Worm (Caenorhabditis elegans) whole organism, L4 larva: Measurements from ENCODE around the gene rhi-1.
A peak's percentile ranks its signal among the peaks of the same experiment; 100 is the strongest.

Experiments
- F26F4.8 ChIP-seq: fragments of 200-800 bp; sonication (Bioruptor generic); conservative IDR thresholded peaks from 2 replicates; pipeline ENCODE4 v1.3.6; 2022; ENCODE audit warnings: missing genetic modification characterization, missing compliant biosample characterization
- Y5F2A.4 ChIP-seq: fragments of 200-800 bp; sonication (Bioruptor generic); optimal IDR thresholded peaks from 2 replicates; lab custom pipeline; 2018; ENCODE audit warnings: mild to moderate bottlenecking, missing genetic modification characterization, missing compliant biosample characterization
- arid-1 ChIP-seq: fragments of 200-800 bp; sonication (Bioruptor generic); conservative IDR thresholded peaks from 2 replicates; pipeline ENCODE4 v1.3.6; 2022; ENCODE audit warnings: missing genetic modification reagents, missing genetic modification characterization, missing compliant biosample characterization
- attf-4 ChIP-seq: sonication (generic microtip); optimal IDR thresholded peaks from 3 replicates; lab custom pipeline; 2017; ENCODE audit warnings: missing biosample characterization, missing genetic modification characterization
- ceh-28 ChIP-seq: fragments of 150-350 bp; optimal IDR thresholded peaks from 2 replicates; lab custom pipeline; 2014; ENCODE audit warnings: missing biosample characterization, missing genetic modification reagents, missing genetic modification characterization
- ceh-44 ChIP-seq: fragments of 200-800 bp; sonication (Bioruptor generic); IDR thresholded peaks from 2 replicates; pipeline ENCODE4 v1.3.6; 2022; ENCODE audit warnings: missing genetic modification reagents, missing genetic modification characterization, missing compliant biosample characterization
- ceh-62 ChIP-seq: sonication (generic microtip); optimal IDR thresholded peaks from 2 replicates; lab custom pipeline; 2017; ENCODE audit warnings: missing biosample characterization, missing genetic modification characterization
- ceh-82 ChIP-seq: sonication (generic microtip); optimal IDR thresholded peaks from 2 replicates; lab custom pipeline; 2017; ENCODE audit warnings: missing biosample characterization, missing genetic modification characterization
- ces-1 ChIP-seq: fragments of 150-350 bp; sonication (generic microtip); optimal IDR thresholded peaks from 4 replicates; lab custom pipeline; 2014; ENCODE audit warnings: missing biosample characterization, missing genetic modification reagents, missing genetic modification characterization
- ctbp-1 ChIP-seq: fragments of 200-800 bp; sonication (Bioruptor generic); IDR thresholded peaks from 2 replicates; pipeline ENCODE4 v1.3.6; 2022; ENCODE audit warnings: missing genetic modification reagents, missing genetic modification characterization, missing compliant biosample characterization
- daf-12 ChIP-seq: fragments of 150-350 bp; optimal IDR thresholded peaks from 2 replicates; lab custom pipeline; 2014; ENCODE audit warnings: missing biosample characterization, missing genetic modification reagents, missing genetic modification characterization
- daf-16 ChIP-seq, 3 experiments: sonication (generic microtip); optimal IDR thresholded peaks; 2 replicates each; lab custom pipeline; 2016 to 2017; ENCODE audit warnings: missing genetic modification characterization in 3 of 3, missing genetic modification reagents in 3 of 3, mild to moderate bottlenecking in 2 of 3, missing compliant biosample characterization in 2 of 3, missing biosample characterization in 1 of 3, moderate library complexity in 1 of 3
- daf-19 ChIP-seq: fragments of 200-800 bp; sonication (Bioruptor generic); conservative IDR thresholded peaks from 2 replicates; pipeline ENCODE4 v1.3.6; 2022; ENCODE audit warnings: missing genetic modification characterization, missing compliant biosample characterization
- daf-8 ChIP-seq: fragments of 200-800 bp; sonication (Bioruptor generic); IDR thresholded peaks from 2 replicates; pipeline ENCODE4 v1.3.6; 2022; ENCODE audit warnings: missing genetic modification characterization, missing compliant biosample characterization
- dmd-6 ChIP-seq: fragments of 200-800 bp; sonication (Bioruptor generic); IDR thresholded peaks from 2 replicates; pipeline ENCODE4 v1.3.6; 2022; ENCODE audit warnings: missing genetic modification reagents, missing genetic modification characterization, missing compliant biosample characterization
- dmd-8 ChIP-seq: fragments of 200-800 bp; sonication (Bioruptor generic); IDR thresholded peaks from 2 replicates; pipeline ENCODE4 v1.3.6; 2022; ENCODE audit warnings: missing genetic modification characterization, missing compliant biosample characterization
- duxl-1 ChIP-seq: sonication (generic microtip); optimal IDR thresholded peaks from 2 replicates; lab custom pipeline; 2016; ENCODE audit warnings: mild to moderate bottlenecking, missing genetic modification characterization, moderate library complexity, missing compliant biosample characterization; ENCODE audit not compliant: poor library complexity
- dve-1 ChIP-seq: sonication (generic microtip); optimal IDR thresholded peaks from 2 replicates; lab custom pipeline; 2017; ENCODE audit warnings: antibody characterized with exemption, mild to moderate bottlenecking, missing genetic modification characterization, missing compliant biosample characterization; ENCODE audit not compliant: insufficient read depth
- egl-27 ChIP-seq: sonication (generic microtip); optimal IDR thresholded peaks from 3 replicates; lab custom pipeline; 2017; ENCODE audit warnings: missing biosample characterization, missing genetic modification reagents, missing genetic modification characterization
- egl-43 ChIP-seq: fragments of 200-800 bp; sonication (Bioruptor generic); IDR thresholded peaks from 2 replicates; pipeline ENCODE4 v1.3.6; 2022; ENCODE audit warnings: missing genetic modification reagents, missing genetic modification characterization, missing compliant biosample characterization
- fos-1 ChIP-seq: fragments of 150-350 bp; optimal IDR thresholded peaks from 2 replicates; lab custom pipeline; 2014; ENCODE audit warnings: missing biosample characterization, missing genetic modification characterization
- hlh-11 ChIP-seq: fragments of 200-800 bp; sonication (Bioruptor generic); optimal IDR thresholded peaks from 2 replicates; lab custom pipeline; 2018; ENCODE audit warnings: mild to moderate bottlenecking, missing genetic modification characterization, missing compliant biosample characterization
- lin-1 ChIP-seq: fragments of 200-800 bp; sonication (Bioruptor generic); IDR thresholded peaks from 2 replicates; pipeline ENCODE4 v1.3.6; 2022; ENCODE audit warnings: missing genetic modification reagents, missing genetic modification characterization, missing compliant biosample characterization
- lin-13 ChIP-seq: fragments of 150-350 bp; optimal IDR thresholded peaks from 2 replicates; lab custom pipeline; 2014; ENCODE audit warnings: missing biosample characterization, missing genetic modification reagents, missing genetic modification characterization
- lin-29 ChIP-seq: fragments of 200-800 bp; sonication (Bioruptor generic); IDR thresholded peaks from 2 replicates; pipeline ENCODE4 v1.3.6; 2022; ENCODE audit warnings: missing genetic modification reagents, missing genetic modification characterization, missing compliant biosample characterization
- lin-38 ChIP-seq: fragments of 200-800 bp; sonication (Bioruptor generic); IDR thresholded peaks from 2 replicates; pipeline ENCODE4 v1.3.6; 2022; ENCODE audit warnings: missing genetic modification reagents, missing genetic modification characterization, missing compliant biosample characterization
- mxl-2 ChIP-seq: fragments of 200-800 bp; sonication (Bioruptor generic); conservative IDR thresholded peaks from 2 replicates; pipeline ENCODE4 v1.3.6; 2022; ENCODE audit warnings: missing genetic modification reagents, missing genetic modification characterization, missing compliant biosample characterization
- nhr-10 ChIP-seq: fragments of 150-350 bp; optimal IDR thresholded peaks from 2 replicates; lab custom pipeline; 2014; ENCODE audit warnings: missing biosample characterization, missing genetic modification characterization
- nhr-102 ChIP-seq: sonication (generic microtip); optimal IDR thresholded peaks from 2 replicates; lab custom pipeline; 2016; ENCODE audit warnings: mild to moderate bottlenecking, missing genetic modification characterization, moderate library complexity, missing compliant biosample characterization
- nhr-11 ChIP-seq: fragments of 150-350 bp; optimal IDR thresholded peaks from 2 replicates; lab custom pipeline; 2014; ENCODE audit warnings: missing biosample characterization, missing genetic modification characterization
- nhr-25 ChIP-seq: sonication (generic microtip); optimal IDR thresholded peaks from 2 replicates; lab custom pipeline; 2017; ENCODE audit warnings: missing genetic modification characterization, mild to moderate bottlenecking, missing compliant biosample characterization, antibody characterized with exemption, moderate library complexity, borderline replicate concordance; ENCODE audit not compliant: insufficient read depth
- nhr-28 ChIP-seq: fragments of 150-350 bp; optimal IDR thresholded peaks from 2 replicates; lab custom pipeline; 2014; ENCODE audit warnings: missing biosample characterization, missing genetic modification characterization
- nhr-41 ChIP-seq: fragments of 200-800 bp; sonication (Bioruptor generic); IDR thresholded peaks from 2 replicates; pipeline ENCODE4 v1.3.6; 2022; ENCODE audit warnings: missing genetic modification reagents, missing genetic modification characterization, missing compliant biosample characterization
- nhr-48 ChIP-seq: sonication (generic microtip); optimal IDR thresholded peaks from 2 replicates; lab custom pipeline; 2016; ENCODE audit warnings: mild to moderate bottlenecking, missing genetic modification characterization, missing compliant biosample characterization
- nhr-6 ChIP-seq: fragments of 150-350 bp; optimal IDR thresholded peaks from 2 replicates; lab custom pipeline; 2014; ENCODE audit warnings: missing biosample characterization, missing genetic modification characterization
- nhr-77 ChIP-seq: fragments of 150-350 bp; optimal IDR thresholded peaks from 2 replicates; lab custom pipeline; 2014; ENCODE audit warnings: missing biosample characterization, missing genetic modification characterization
- php-3 ChIP-seq: fragments of 200-800 bp; sonication (Bioruptor generic); IDR thresholded peaks from 2 replicates; pipeline ENCODE4 v1.3.6; 2022; ENCODE audit warnings: missing genetic modification reagents, missing genetic modification characterization, missing compliant biosample characterization
- pqm-1 ChIP-seq: sonication (generic microtip); optimal IDR thresholded peaks from 2 replicates; lab custom pipeline; 2017; ENCODE audit warnings: missing biosample characterization, missing genetic modification characterization
- rbr-2 ChIP-seq: sonication (generic microtip); optimal IDR thresholded peaks from 2 replicates; lab custom pipeline; 2016; ENCODE audit warnings: missing genotype, missing genetic modification characterization, missing compliant biosample characterization
- saeg-2 ChIP-seq: fragments of 200-800 bp; sonication (Bioruptor generic); IDR thresholded peaks from 2 replicates; pipeline ENCODE4 v1.3.6; 2022; ENCODE audit warnings: missing genetic modification reagents, missing genetic modification characterization, missing compliant biosample characterization
- set-16 ChIP-seq: fragments of 200-800 bp; sonication (Bioruptor generic); IDR thresholded peaks from 2 replicates; pipeline ENCODE4 v1.3.6; 2022; ENCODE audit warnings: missing genetic modification reagents, missing genetic modification characterization, missing compliant biosample characterization
- skn-1 ChIP-seq: fragments of 150-350 bp; optimal IDR thresholded peaks from 2 replicates; lab custom pipeline; 2014; ENCODE audit warnings: missing biosample characterization, missing genetic modification characterization
- snpc-1.2 ChIP-seq: fragments of 200-800 bp; sonication (Bioruptor generic); IDR thresholded peaks from 2 replicates; pipeline ENCODE4 v1.3.6; 2022; ENCODE audit warnings: missing genetic modification reagents, missing genetic modification characterization, missing compliant biosample characterization
- tag-97 ChIP-seq: fragments of 200-800 bp; sonication (Bioruptor generic); IDR thresholded peaks from 2 replicates; pipeline ENCODE4 v1.3.6; 2022; ENCODE audit warnings: missing genetic modification characterization, missing compliant biosample characterization
- tra-1 ChIP-seq: fragments of 200-800 bp; sonication (Bioruptor generic); IDR thresholded peaks from 2 replicates; pipeline ENCODE4 v1.3.6; 2022; ENCODE audit warnings: missing genetic modification reagents, missing genetic modification characterization, missing compliant biosample characterization
- zfp-2 ChIP-seq: sonication (generic microtip); optimal IDR thresholded peaks from 2 replicates; lab custom pipeline; 2016; ENCODE audit warnings: mild to moderate bottlenecking, missing genetic modification characterization, missing compliant biosample characterization

The rhi-1 gene

DNA sequence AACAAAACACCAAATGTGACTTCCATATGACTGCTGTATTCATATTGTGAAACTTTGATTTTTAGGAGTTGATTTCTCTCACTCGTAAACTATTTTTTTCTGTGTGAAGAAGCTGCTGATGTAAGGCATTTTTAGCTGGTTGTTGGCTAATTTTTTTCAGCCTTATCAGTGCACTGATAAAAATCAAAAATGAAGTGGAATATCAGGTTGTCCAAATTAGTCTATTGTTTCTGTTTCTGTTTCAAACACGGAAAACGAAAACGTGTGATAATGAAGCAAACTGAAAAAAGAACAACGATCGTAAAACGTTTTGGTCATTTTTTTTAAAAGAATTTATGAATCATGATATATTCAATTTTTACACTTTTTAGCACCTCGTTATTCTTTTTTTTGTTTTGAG, 27.5 kb upstream of the rhi-1 start:
- TF ChIP-seq Y5F2A.4 (GFP tag; lab: Kevin White, UChicago) = no peak
- no peak for TF ChIP-seq daf-16 (GFP tag; optimal IDR thresholded peaks at IDR 0.05; lab: Kevin White, UChicago)
- TF ChIP-seq daf-16 (tag; optimal IDR thresholded peaks at IDR 0.05; lab: Kevin White, UChicago) = peak; percentile 65
- no peak for TF ChIP-seq set-16 (GFP tag; lab: Robert Waterston, UW)
- no peak for TF ChIP-seq nhr-10
- TF ChIP-seq tag-97 (GFP tag; lab: Robert Waterston, UW) = no peak
- TF ChIP-seq lin-38 (GFP tag; lab: Robert Waterston, UW) = no peak
- peak; percentile 70 for TF ChIP-seq nhr-28 (tag; lab: Kevin White, UChicago)
- TF ChIP-seq saeg-2 (GFP tag; lab: Robert Waterston, UW) = no peak
- no peak for TF ChIP-seq F26F4.8 (GFP tag; lab: Robert Waterston, UW)
- TF ChIP-seq ceh-82 (tag; lab: Kevin White, UChicago) = no peak
- no peak for TF ChIP-seq nhr-25 (tag; lab: Kevin White, UChicago)
- TF ChIP-seq mxl-2 = no peak
- TF ChIP-seq attf-4 (tag; lab: Kevin White, UChicago) = no peak
- no peak for TF ChIP-seq nhr-48 (tag; lab: Kevin White, UChicago)
- TF ChIP-seq nhr-102 (tag; lab: Kevin White, UChicago) = no peak
- no peak for TF ChIP-seq php-3 (GFP tag; lab: Robert Waterston, UW)
- no peak for TF ChIP-seq lin-29
- TF ChIP-seq ctbp-1 (GFP tag; lab: Robert Waterston, UW) = no peak
- no peak for TF ChIP-seq daf-19
- TF ChIP-seq pqm-1 (tag; lab: Kevin White, UChicago) = peak; percentile 90
- TF ChIP-seq daf-8 (GFP tag; lab: Robert Waterston, UW) = no peak
- TF ChIP-seq fos-1 = no peak
- TF ChIP-seq nhr-77 = peak; percentile 9
- TF ChIP-seq ceh-62 (tag; lab: Kevin White, UChicago) = no peak
- no peak for TF ChIP-seq ceh-28 (tag; lab: Kevin White, UChicago)
- TF ChIP-seq ceh-44 (GFP tag; lab: Robert Waterston, UW) = no peak
- peak; percentile 36 for TF ChIP-seq dmd-6 (GFP tag; lab: Robert Waterston, UW)
- no peak for TF ChIP-seq daf-12 (tag; lab: Kevin White, UChicago)
- no peak for TF ChIP-seq arid-1 (GFP tag; lab: Robert Waterston, UW)
- TF ChIP-seq dmd-8 (GFP tag; lab: Robert Waterston, UW) = no peak
- no peak for TF ChIP-seq zfp-2 (tag; lab: Kevin White, UChicago)
- TF ChIP-seq tra-1 (GFP tag; lab: Robert Waterston, UW) = no peak
- TF ChIP-seq lin-1 (GFP tag; lab: Robert Waterston, UW) = no peak
- no peak for TF ChIP-seq nhr-41
- no peak for TF ChIP-seq nhr-11
- TF ChIP-seq lin-13 (GFP tag; lab: Kevin White, UChicago) = no peak
- no peak for TF ChIP-seq ces-1 (GFP tag; lab: Kevin White, UChicago)
- TF ChIP-seq duxl-1 (tag; lab: Kevin White, UChicago) = no peak
- TF ChIP-seq egl-27 (tag; lab: Kevin White, UChicago) = no peak
- peak; percentile 62 for TF ChIP-seq hlh-11
- peak; percentile 55 for TF ChIP-seq dve-1 (tag; lab: Kevin White, UChicago)
- no peak for TF ChIP-seq nhr-6
- no peak for TF ChIP-seq snpc-1.2
- TF ChIP-seq rbr-2 = no peak
- TF ChIP-seq egl-43 (GFP tag; lab: Robert Waterston, UW) = no peak
- TF ChIP-seq skn-1 (tag; lab: Kevin White, UChicago) = no peak
